Worm (Caenorhabditis elegans): Measurements from ENCODE around the gene Y49G5B.1.

Y49G5B.1 gene

ce11 chrV:5198240-5198639 lies 24.9 kb upstream of the Y49G5B.1 start, which contains the start of gene Y47A7.2:
Y47A7.2 (minus strand) TSS chrV:5198340.
- TF ChIP-seq mdl-1 (tag; optimal IDR thresholded peaks at IDR 0.05) (no peak), sdz-12 (GFP tag; optimal IDR thresholded peaks at IDR 0.05) (no peak), lin-29 (GFP tag; IDR thresholded peaks at IDR 0.05) (no peak), egl-43 (GFP tag; IDR thresholded peaks at IDR 0.05) (no peak), arid-1 (GFP tag; conservative IDR thresholded peaks at IDR 0.05) (no peak), zag-1 (tag; optimal IDR thresholded peaks at IDR 0.05) (no peak), zip-11 (GFP tag; IDR thresholded peaks at IDR 0.05) (no peak), ama-1 (optimal IDR thresholded peaks at IDR 0.05) (no peak), ceh-32 (tag; optimal IDR thresholded peaks at IDR 0.05; ENCODE audit: poor library complexity) (no peak), lin-13 (GFP tag; optimal IDR thresholded peaks at IDR 0.05) (no peak), lsy-2 (tag; optimal IDR thresholded peaks at IDR 0.05) (no peak), ctbp-1 (GFP tag; IDR thresholded peaks at IDR 0.05) (no peak), hif-1 (tag; optimal IDR thresholded peaks at IDR 0.05) (no peak), F37D6.2 (tag; optimal IDR thresholded peaks at IDR 0.05) (no peak), ztf-7 (tag; optimal IDR thresholded peaks at IDR 0.05) (no peak), zip-2 (tag; optimal IDR thresholded peaks at IDR 0.05) (no peak), tra-1 (GFP tag; IDR thresholded peaks at IDR 0.05) (no peak), madf-9 (GFP tag; conservative IDR thresholded peaks at IDR 0.05) (no peak)

ce11 chrV:5200188-5200587 lies 23.0 kb upstream of the Y49G5B.1 start:
- TF ChIP-seq nhr-42 (GFP tag; IDR thresholded peaks at IDR 0.05) (no peak), lim-7 (GFP tag; IDR thresholded peaks at IDR 0.05) (no peak), fkh-10 (GFP tag; optimal IDR thresholded peaks at IDR 0.05) (peak; percentile 51), unc-62 (GFP tag; optimal IDR thresholded peaks at IDR 0.05 in 1 of 2) (peak in 1 of 2 experiments; percentile 44), unc-62 (tag; optimal IDR thresholded peaks at IDR 0.05) (no peak), ces-1 (GFP tag; optimal IDR thresholded peaks at IDR 0.05) (peak; percentile 91), rbr-2 (tag; optimal IDR thresholded peaks at IDR 0.05) (peak; percentile 8), ztf-11 (tag; optimal IDR thresholded peaks at IDR 0.05) (no peak)

ce11 chrV:5201706-5202105 lies 21.5 kb upstream of the Y49G5B.1 start:
- no peak for TF ChIP-seq set-16 (GFP tag; IDR thresholded peaks at IDR 0.05)
- peak in 1 of 2 experiments; percentile 79 for TF ChIP-seq unc-62 (GFP tag; optimal IDR thresholded peaks at IDR 0.05 in 1 of 2)
- no peak for TF ChIP-seq unc-62 (tag; optimal IDR thresholded peaks at IDR 0.05)

ce11 chrV:5203643-5204042 lies 19.5 kb upstream of the Y49G5B.1 start:
- TF ChIP-seq tag-97 (GFP tag; IDR thresholded peaks at IDR 0.05) (no peak), duxl-1 (tag; optimal IDR thresholded peaks at IDR 0.05; ENCODE audit: poor library complexity) (no peak), snpc-4 (tag; optimal IDR thresholded peaks at IDR 0.05) (no peak), Y105C5A.15 (GFP tag; IDR thresholded peaks at IDR 0.05) (no peak), lin-15B (tag; optimal IDR thresholded peaks at IDR 0.05) (no peak), nhr-48 (tag; optimal IDR thresholded peaks at IDR 0.05) (no peak), gei-8 (GFP tag; optimal IDR thresholded peaks at IDR 0.05) (no peak), unc-39 (tag; optimal IDR thresholded peaks at IDR 0.05) (no peak), ZK546.5 (tag; optimal IDR thresholded peaks at IDR 0.05) (no peak), hif-1 (tag; optimal IDR thresholded peaks at IDR 0.05) (no peak), nhr-11 (tag; optimal IDR thresholded peaks at IDR 0.05) (no peak), ceh-62 (tag; optimal IDR thresholded peaks at IDR 0.05) (no peak), php-3 (GFP tag; IDR thresholded peaks at IDR 0.05) (no peak), F49E8.2 (tag; optimal IDR thresholded peaks at IDR 0.05; ENCODE audit: borderline replicate concordance) (no peak), ama-1 (optimal IDR thresholded peaks at IDR 0.05) (no peak), daf-8 (GFP tag; IDR thresholded peaks at IDR 0.05) (no peak)
